Fruit fly (Drosophila melanogaster) whole organism, prepupa: ENCODE data around the gene Hcs.

Experiments
- Blimp-1 ChIP-seq: fragments of 200-800 bp; sonication (Bioruptor generic); optimal IDR thresholded peaks from 3 replicates; lab custom pipeline; 2017; ENCODE audit warnings: missing biosample characterization, missing genetic modification characterization, mild to moderate bottlenecking, moderate library complexity, missing genetic modification reagents
- CG32006 ChIP-seq: fragments of 200-800 bp; sonication (Bioruptor generic); optimal IDR thresholded peaks from 3 replicates; lab custom pipeline; 2017; ENCODE audit warnings: missing biosample characterization, mild to moderate bottlenecking, missing genetic modification characterization
- CG6792 ChIP-seq: fragments of 200-800 bp; sonication (Bioruptor generic); optimal IDR thresholded peaks from 3 replicates; lab custom pipeline; 2016; ENCODE audit warnings: missing biosample characterization, missing genetic modification characterization
- CG8632 ChIP-seq: fragments of 200-800 bp; sonication (Bioruptor generic); optimal IDR thresholded peaks from 3 replicates; lab custom pipeline; 2016; ENCODE audit warnings: missing biosample characterization, missing genetic modification characterization
- Ets21C ChIP-seq: fragments of 200-800 bp; sonication (Bioruptor generic); optimal IDR thresholded peaks from 3 replicates; lab custom pipeline; 2016; ENCODE audit warnings: missing biosample characterization, missing genetic modification characterization
- fd85E ChIP-seq: fragments of 200-800 bp; sonication (Bioruptor generic); optimal IDR thresholded peaks from 3 replicates; lab custom pipeline; 2016; ENCODE audit warnings: missing biosample characterization, missing genetic modification characterization
- lz ChIP-seq: fragments of 200-800 bp; sonication (Bioruptor generic); optimal IDR thresholded peaks from 3 replicates; lab custom pipeline; 2016; ENCODE audit warnings: missing biosample characterization, missing genetic modification characterization

- no peak for TF ChIP-seq CG8632 (GFP tag; lab: Kevin White, UChicago)
- TF ChIP-seq lz (GFP tag; lab: Kevin White, UChicago), result peak; percentile 16
- TF ChIP-seq CG6792 (GFP tag; lab: Kevin White, UChicago), result no peak
- TF ChIP-seq Blimp-1 (GFP tag; lab: Kevin White, UChicago), result no peak
- TF ChIP-seq Ets21C, result no peak
- no peak for TF ChIP-seq CG32006 (GFP tag; lab: Kevin White, UChicago)
- no peak for TF ChIP-seq fd85E (GFP tag; lab: Kevin White, UChicago)
Observed at dm6 chr3R:5463199-5463949, 11.3 kb upstream of the Hcs start.
